Worm (Caenorhabditis elegans) whole organism, midembryonic: ENCODE data around the gene Y67A10A.3.

Source experiments
- T22C8.4 ChIP-seq: fragments of 200-800 bp; sonication (Bioruptor generic); IDR thresholded peaks from 2 replicates; pipeline ENCODE4 v1.3.6; 2022; ENCODE audit warnings: missing genetic modification characterization, missing compliant biosample characterization
- cog-1 ChIP-seq: sonication (generic microtip); optimal IDR thresholded peaks from 2 replicates; lab custom pipeline; 2016; ENCODE audit warnings: missing genetic modification characterization, missing compliant biosample characterization
- flt-1 ChIP-seq: fragments of 200-800 bp; sonication (Bioruptor generic); IDR thresholded peaks from 2 replicates; pipeline ENCODE4 v1.3.6; 2022; ENCODE audit warnings: missing genetic modification characterization, missing compliant biosample characterization
- med-1 ChIP-seq: sonication (generic microtip); optimal IDR thresholded peaks from 2 replicates; lab custom pipeline; 2017; ENCODE audit warnings: missing genetic modification characterization, mild to moderate bottlenecking, missing compliant biosample characterization, antibody characterized with exemption, missing genetic modification reagents; ENCODE audit not compliant: insufficient read depth
- ref-1 ChIP-seq: fragments of 200-800 bp; sonication (Bioruptor generic); conservative IDR thresholded peaks from 2 replicates; pipeline ENCODE4 v1.3.6; 2022; ENCODE audit warnings: missing genetic modification reagents, missing genetic modification characterization, missing compliant biosample characterization
- ztf-29 ChIP-seq: fragments of 200-800 bp; sonication (Bioruptor generic); IDR thresholded peaks from 2 replicates; pipeline ENCODE4 v1.3.6; 2022; ENCODE audit warnings: missing genetic modification reagents, missing genetic modification characterization, missing compliant biosample characterization

ce11 chrIV:14339657-14340056 is 5.4 kb upstream of the Y67A10A.3 start, which contains the start of gene Y67A10A.11:
- no peak for TF ChIP-seq ztf-29 (GFP tag; lab: Robert Waterston, UW)
- no peak for TF ChIP-seq cog-1 (tag; lab: Kevin White, UChicago)
- no peak for TF ChIP-seq flt-1 (GFP tag; lab: Robert Waterston, UW)
- no peak for TF ChIP-seq med-1
- TF ChIP-seq T22C8.4 (GFP tag; lab: Robert Waterston, UW): no peak
- TF ChIP-seq ref-1 (GFP tag; lab: Robert Waterston, UW): no peak
